Fruit fly (Drosophila melanogaster): ENCODE measurements around the gene mnb.

The mnb gene

dm6 chrX:17860711-17861110 is 26.3 kb downstream of the mnb start, which contains the start of the genes Arp8 and CG6769 (continued):
- TF ChIP-seq tna (GFP tag; IDR thresholded peaks at IDR 0.05; ENCODE audit: partially characterized antibody) (no peak), pb (GFP tag; optimal IDR thresholded peaks at IDR 0.05) (no peak), fd3F (GFP tag; optimal IDR thresholded peaks at IDR 0.05) (no peak), CG10366 (GFP tag; IDR thresholded peaks at IDR 0.05) (no peak), CG12071 (GFP tag; optimal IDR thresholded peaks at IDR 0.05) (no peak), dmrt99B (tag; optimal IDR thresholded peaks at IDR 0.05) (no peak), sisA (GFP tag; IDR thresholded peaks at IDR 0.05) (no peak), CG32767 (GFP tag; IDR thresholded peaks at IDR 0.05) (no peak), ap (GFP tag; IDR thresholded peaks at IDR 0.05) (no peak), CG11247 (GFP tag; IDR thresholded peaks at IDR 0.05) (no peak), CG8089 (GFP tag; optimal IDR thresholded peaks at IDR 0.05) (no peak), CG6791 (GFP tag; IDR thresholded peaks at IDR 0.05; ENCODE audit: partially characterized antibody) (no peak), HLH3B (GFP tag; IDR thresholded peaks at IDR 0.05) (no peak), Tbp (GFP tag; optimal IDR thresholded peaks at IDR 0.05) (no peak), CG5180 (GFP tag; optimal IDR thresholded peaks at IDR 0.05) (no peak), CG4404 (GFP tag; IDR thresholded peaks at IDR 0.05) (no peak), CG17612 (GFP tag; IDR thresholded peaks at IDR 0.05) (no peak), gro (GFP tag; optimal IDR thresholded peaks at IDR 0.05) (no peak), D (optimal IDR thresholded peaks at IDR 0.05) (no peak), D (GFP tag; optimal IDR thresholded peaks at IDR 0.05) (no peak), CG1603 (tag; optimal IDR thresholded peaks at IDR 0.05) (peak; percentile 31), Usf (GFP tag; optimal IDR thresholded peaks at IDR 0.05) (no peak), CoRest (tag; optimal IDR thresholded peaks at IDR 0.05) (peak; percentile 40), scrt (GFP tag; optimal IDR thresholded peaks at IDR 0.05) (no peak), cato (GFP tag; optimal IDR thresholded peaks at IDR 0.05; ENCODE audit: borderline replicate concordance) (peak; percentile 16), chinmo (GFP tag; IDR thresholded peaks at IDR 0.05; ENCODE audit: partially characterized antibody) (no peak), Eip74EF (GFP tag; optimal IDR thresholded peaks at IDR 0.05) (no peak), jigr1 (GFP tag; IDR thresholded peaks at IDR 0.05) (no peak), phol (tag; optimal IDR thresholded peaks at IDR 0.05) (peak; percentile 54), Mrtf (GFP tag; IDR thresholded peaks at IDR 0.05) (no peak), Dll (GFP tag; IDR thresholded peaks at IDR 0.05; ENCODE audit: partially characterized antibody) (no peak), inv (GFP tag; IDR thresholded peaks at IDR 0.05; ENCODE audit: partially characterized antibody) (no peak), CG32532 (GFP tag; IDR thresholded peaks at IDR 0.05) (no peak), CG15269 (tag; optimal IDR thresholded peaks at IDR 0.05) (no peak), ro (GFP tag; IDR thresholded peaks at IDR 0.05) (no peak), CG11560 (tag; IDR thresholded peaks at IDR 0.05) (no peak), E2f2 (GFP tag; IDR thresholded peaks at IDR 0.05) (peak; percentile 34; the same call in 1 of the 2 replicates), CG2875 (GFP tag; optimal IDR thresholded peaks at IDR 0.05) (no peak), CG10431 (GFP tag; optimal IDR thresholded peaks at IDR 0.05) (no peak), CG9437 (GFP tag; optimal IDR thresholded peaks at IDR 0.05) (no peak), CG12155 (GFP tag; optimal IDR thresholded peaks at IDR 0.05) (no peak), nerfin-2 (GFP tag; IDR thresholded peaks at IDR 0.05; ENCODE audit: partially characterized antibody) (no peak), Bdp1 (GFP tag; optimal IDR thresholded peaks at IDR 0.05) (no peak), toy (GFP tag; IDR thresholded peaks at IDR 0.05) (no peak), CG16815 (GFP tag; optimal IDR thresholded peaks at IDR 0.05) (no peak), CG17328 (GFP tag; IDR thresholded peaks at IDR 0.05) (no peak), CG10543 (GFP tag; optimal IDR thresholded peaks at IDR 0.05) (no peak), CG13287 (GFP tag; IDR thresholded peaks at IDR 0.05; ENCODE audit: partially characterized antibody) (no peak), gsb (GFP tag; IDR thresholded peaks at IDR 0.05) (no peak), kah (GFP tag; optimal IDR thresholded peaks at IDR 0.05) (no peak), CG14860 (GFP tag; IDR thresholded peaks at IDR 0.05; ENCODE audit: partially characterized antibody) (no peak)

Data from whole organism, embryonic.